Worm (Caenorhabditis elegans) whole organism, young adult: ENCODE measurements around the gene ZK112.4.
A peak's percentile ranks its signal among the peaks of the same experiment; 100 is the strongest.

Source experiments
- B0261.1 ChIP-seq: sonication (generic microtip); optimal IDR thresholded peaks from 2 replicates; lab custom pipeline; 2016; ENCODE audit warnings: mild to moderate bottlenecking, missing genetic modification characterization, moderate library complexity, missing compliant biosample characterization
- D2030.7 ChIP-seq: fragments of 200-800 bp; sonication (Bioruptor generic); IDR thresholded peaks from 2 replicates; pipeline ENCODE4 v1.3.6; 2022; ENCODE audit warnings: missing genetic modification reagents, missing genetic modification characterization, missing compliant biosample characterization
- F23B12.7 ChIP-seq: sonication (generic microtip); optimal IDR thresholded peaks from 2 replicates; lab custom pipeline; 2017; ENCODE audit warnings: missing genetic modification characterization, mild to moderate bottlenecking, missing compliant biosample characterization, antibody characterized with exemption, moderate library complexity; ENCODE audit not compliant: insufficient read depth
- F33H1.4 ChIP-seq: fragments of 200-800 bp; sonication (Bioruptor generic); IDR thresholded peaks from 2 replicates; pipeline ENCODE4 v1.3.6; 2022; ENCODE audit warnings: missing genetic modification reagents, missing genetic modification characterization, missing compliant biosample characterization
- F39B2.1 ChIP-seq: fragments of 200-800 bp; sonication (Bioruptor generic); IDR thresholded peaks from 2 replicates; pipeline ENCODE4 v1.3.6; 2022; ENCODE audit warnings: missing genetic modification reagents, missing genetic modification characterization, missing compliant biosample characterization
- F57A8.1 ChIP-seq: fragments of 200-800 bp; sonication (Bioruptor generic); optimal IDR thresholded peaks from 2 replicates; lab custom pipeline; 2018; ENCODE audit warnings: mild to moderate bottlenecking, missing genetic modification characterization, moderate library complexity, missing compliant biosample characterization
- T26A5.8 ChIP-seq: sonication (generic microtip); optimal IDR thresholded peaks from 2 replicates; lab custom pipeline; 2016; ENCODE audit warnings: missing genetic modification characterization, missing compliant biosample characterization
- Y79H2A.3 ChIP-seq: fragments of 200-800 bp; sonication (Bioruptor generic); conservative IDR thresholded peaks from 2 replicates; pipeline ENCODE4 v1.3.6; 2022; ENCODE audit warnings: missing genetic modification reagents, missing genetic modification characterization, missing compliant biosample characterization
- akir-1 ChIP-seq: fragments of 200-800 bp; sonication (Bioruptor generic); optimal IDR thresholded peaks from 2 replicates; lab custom pipeline; 2018; ENCODE audit warnings: mild to moderate bottlenecking, missing genetic modification characterization, moderate library complexity, missing compliant biosample characterization
- ama-1 ChIP-seq, 3 experiments: fragments of 150-350 bp in 1 of 3; sonication (generic microtip) in 2 of 3; optimal IDR thresholded peaks; 2 replicates each; lab custom pipeline; 2014 to 2018; ENCODE audit warnings: missing biosample characterization in 2 of 3, missing genetic modification characterization in 2 of 3, missing genetic modification reagents in 2 of 3
- aptf-2 ChIP-seq: fragments of 200-800 bp; sonication (Bioruptor generic); conservative IDR thresholded peaks from 2 replicates; pipeline ENCODE4 v1.3.6; 2022; ENCODE audit warnings: missing genetic modification reagents, missing genetic modification characterization, missing compliant biosample characterization
- atf-7 ChIP-seq: sonication (generic microtip); optimal IDR thresholded peaks from 2 replicates; lab custom pipeline; 2017; ENCODE audit warnings: mild to moderate bottlenecking, missing genetic modification characterization, missing compliant biosample characterization
- attf-3 ChIP-seq: fragments of 200-800 bp; sonication (Bioruptor generic); conservative IDR thresholded peaks from 2 replicates; pipeline ENCODE4 v1.3.6; 2022; ENCODE audit warnings: missing genetic modification reagents, missing genetic modification characterization, missing compliant biosample characterization
- attf-6 ChIP-seq: fragments of 200-800 bp; sonication (Bioruptor generic); IDR thresholded peaks from 2 replicates; pipeline ENCODE4 v1.3.6; 2022; ENCODE audit warnings: missing genetic modification reagents, missing genetic modification characterization, missing compliant biosample characterization
- bed-1 ChIP-seq: fragments of 200-800 bp; sonication (Bioruptor generic); IDR thresholded peaks from 2 replicates; pipeline ENCODE4 v1.3.6; 2022; ENCODE audit warnings: missing genetic modification reagents, missing genetic modification characterization, missing compliant biosample characterization
- bed-2 ChIP-seq: fragments of 200-800 bp; sonication (Bioruptor generic); IDR thresholded peaks from 2 replicates; pipeline ENCODE4 v1.3.6; 2022; ENCODE audit warnings: missing genetic modification reagents, missing genetic modification characterization, missing compliant biosample characterization
- ccch-3 ChIP-seq: fragments of 200-800 bp; sonication (Bioruptor generic); optimal IDR thresholded peaks from 2 replicates; lab custom pipeline; 2018; ENCODE audit warnings: mild to moderate bottlenecking, missing genetic modification characterization, missing compliant biosample characterization
- cebp-2 ChIP-seq: fragments of 200-800 bp; sonication (Bioruptor generic); IDR thresholded peaks from 2 replicates; pipeline ENCODE4 v1.3.6; 2022; ENCODE audit warnings: missing genetic modification characterization, missing compliant biosample characterization
- ceh-100 ChIP-seq: fragments of 200-800 bp; sonication (Bioruptor generic); IDR thresholded peaks from 2 replicates; pipeline ENCODE4 v1.3.6; 2022; ENCODE audit warnings: missing genetic modification reagents, missing genetic modification characterization, missing compliant biosample characterization
- ceh-27 ChIP-seq: fragments of 200-800 bp; sonication (Bioruptor generic); optimal IDR thresholded peaks from 2 replicates; lab custom pipeline; 2018; ENCODE audit warnings: mild to moderate bottlenecking, missing genetic modification characterization, moderate library complexity, missing compliant biosample characterization
- egrh-3 ChIP-seq: fragments of 200-800 bp; sonication (Bioruptor generic); IDR thresholded peaks from 2 replicates; pipeline ENCODE4 v1.3.6; 2022; ENCODE audit warnings: missing genetic modification reagents, missing genetic modification characterization, missing compliant biosample characterization
- gei-17 ChIP-seq: fragments of 200-800 bp; sonication (Bioruptor generic); optimal IDR thresholded peaks from 2 replicates; lab custom pipeline; 2018; ENCODE audit warnings: mild to moderate bottlenecking, missing genetic modification characterization, missing compliant biosample characterization
- hrde-1 ChIP-seq: sonication (generic microtip); optimal IDR thresholded peaks from 2 replicates; lab custom pipeline; 2016; ENCODE audit warnings: missing genetic modification characterization, mild to moderate bottlenecking, missing compliant biosample characterization, moderate library complexity, missing genotype, missing genetic modification reagents, borderline replicate concordance
- lag-1 ChIP-seq: fragments of 200-800 bp; sonication (Bioruptor generic); IDR thresholded peaks from 2 replicates; pipeline ENCODE4 v1.3.6; 2022; ENCODE audit warnings: missing genetic modification reagents, missing genetic modification characterization, missing compliant biosample characterization
- let-526 ChIP-seq: fragments of 200-800 bp; sonication (Bioruptor generic); IDR thresholded peaks from 2 replicates; pipeline ENCODE4 v1.3.6; 2022; ENCODE audit warnings: missing genetic modification reagents, missing genetic modification characterization, missing compliant biosample characterization
- lin-26 ChIP-seq: fragments of 200-800 bp; sonication (Bioruptor generic); IDR thresholded peaks from 2 replicates; pipeline ENCODE4 v1.3.6; 2022; ENCODE audit warnings: missing genetic modification reagents, missing genetic modification characterization, missing compliant biosample characterization
- lin-40 ChIP-seq: sonication (generic microtip); optimal IDR thresholded peaks from 2 replicates; lab custom pipeline; 2016; ENCODE audit warnings: missing genetic modification characterization, mild to moderate bottlenecking, missing compliant biosample characterization, missing genotype, missing genetic modification reagents
- lin-54 ChIP-seq: fragments of 200-800 bp; sonication (Bioruptor generic); optimal IDR thresholded peaks from 2 replicates; lab custom pipeline; 2018; ENCODE audit warnings: mild to moderate bottlenecking, missing genetic modification characterization, missing compliant biosample characterization
- madf-6 ChIP-seq: fragments of 200-800 bp; sonication (Bioruptor generic); IDR thresholded peaks from 2 replicates; pipeline ENCODE4 v1.3.6; 2022; ENCODE audit warnings: missing genetic modification reagents, missing genetic modification characterization, missing compliant biosample characterization
- mcd-1 ChIP-seq: fragments of 200-800 bp; sonication (Bioruptor generic); IDR thresholded peaks from 2 replicates; pipeline ENCODE4 v1.3.6; 2022; ENCODE audit warnings: missing genetic modification reagents, missing genetic modification characterization, missing compliant biosample characterization
- nfya-2 ChIP-seq: fragments of 200-800 bp; sonication (Bioruptor generic); IDR thresholded peaks from 2 replicates; pipeline ENCODE4 v1.3.6; 2022; ENCODE audit warnings: missing genetic modification reagents, missing genetic modification characterization, missing compliant biosample characterization
- nfyb-1 ChIP-seq: fragments of 200-800 bp; sonication (Bioruptor generic); IDR thresholded peaks from 2 replicates; pipeline ENCODE4 v1.3.6; 2022; ENCODE audit warnings: missing genetic modification reagents, missing genetic modification characterization, missing compliant biosample characterization
- nhr-120 ChIP-seq: fragments of 200-800 bp; sonication (Bioruptor generic); IDR thresholded peaks from 2 replicates; pipeline ENCODE4 v1.3.6; 2022; ENCODE audit warnings: missing genetic modification characterization, missing compliant biosample characterization
- nhr-80 ChIP-seq: sonication (generic microtip); optimal IDR thresholded peaks from 2 replicates; lab custom pipeline; 2016; ENCODE audit warnings: missing genetic modification characterization, missing compliant biosample characterization
- nhr-90 ChIP-seq: sonication (generic microtip); optimal IDR thresholded peaks from 2 replicates; lab custom pipeline; 2016; ENCODE audit warnings: missing genotype, mild to moderate bottlenecking, missing genetic modification characterization, missing compliant biosample characterization
- pha-4 ChIP-seq: fragments of 150-350 bp; sonication (generic microtip); optimal IDR thresholded peaks from 2 replicates; lab custom pipeline; 2014; ENCODE audit warnings: missing biosample characterization, missing genetic modification reagents, missing genetic modification characterization
- rpc-1 ChIP-seq, 2 experiments: fragments of 150-350 bp in 1 of 2; sonication (generic microtip) in 1 of 2; optimal IDR thresholded peaks; 2 replicates each; lab custom pipeline; 2014 to 2018; ENCODE audit warnings: missing biosample characterization in 1 of 2, missing genetic modification characterization in 1 of 2, missing genetic modification reagents in 1 of 2, missing genotype in 1 of 2
- snpc-3.4 ChIP-seq: sonication (generic microtip); optimal IDR thresholded peaks from 2 replicates; lab custom pipeline; 2017; ENCODE audit warnings: missing genetic modification characterization, mild to moderate bottlenecking, missing compliant biosample characterization, antibody characterized with exemption, moderate library complexity, missing genotype, missing genetic modification reagents
- somi-1 ChIP-seq: fragments of 200-800 bp; sonication (Bioruptor generic); optimal IDR thresholded peaks from 2 replicates; lab custom pipeline; 2018; ENCODE audit warnings: mild to moderate bottlenecking, missing genetic modification characterization, missing compliant biosample characterization
- tbp1 ChIP-seq: fragments of 200-800 bp; sonication (Bioruptor generic); optimal IDR thresholded peaks from 2 replicates; lab custom pipeline; 2018; ENCODE audit warnings: mild to moderate bottlenecking, missing genetic modification characterization, missing compliant biosample characterization
- unc-130 ChIP-seq: sonication (generic microtip); optimal IDR thresholded peaks from 2 replicates; lab custom pipeline; 2016; ENCODE audit warnings: missing genetic modification reagents, missing genetic modification characterization, missing compliant biosample characterization
- ztf-26 ChIP-seq: sonication (generic microtip); optimal IDR thresholded peaks from 2 replicates; lab custom pipeline; 2017; ENCODE audit warnings: missing genetic modification characterization, missing compliant biosample characterization

Gene ZK112.4

ce11 chrIII:7708815-7709214 lies 21.0 kb downstream of the ZK112.4 start:
- 0 out of 2 replicates have a peak, but pooled peaks have one; percentile 22 for TF ChIP-seq mcd-1 (GFP tag; lab: Robert Waterston, UW)
- TF ChIP-seq D2030.7 (GFP tag; lab: Robert Waterston, UW) = 0 out of 2 replicates have a peak, but pooled peaks have one; percentile 36
- TF ChIP-seq ceh-100 (GFP tag; lab: Robert Waterston, UW) = peak; percentile 69
- TF ChIP-seq attf-3 (GFP tag; lab: Robert Waterston, UW) = 0 out of 2 replicates have a peak, but pooled peaks have one; percentile 22

- TF ChIP-seq pha-4 (tag; lab: Kevin White, UChicago) (no peak), F23B12.7 (no peak), ceh-27 (GFP tag; lab: Kevin White, UChicago) (no peak), atf-7 (tag; lab: Kevin White, UChicago) (no peak), ztf-26 (tag; lab: Kevin White, UChicago) (no peak), lin-54 (GFP tag; lab: Kevin White, UChicago) (no peak), B0261.1 (no peak), ccch-3 (GFP tag; lab: Kevin White, UChicago) (no peak), nhr-90 (tag; lab: Kevin White, UChicago) (no peak), lin-40 (no peak), nhr-80 (no peak), nfya-2 (GFP tag; lab: Robert Waterston, UW) (no peak), ceh-100 (GFP tag; lab: Robert Waterston, UW) (no peak)
Measured at ce11 chrIII:7703474-7703873, 26.3 kb downstream of the ZK112.4 start.

- TF ChIP-seq Y79H2A.3 (GFP tag; lab: Robert Waterston, UW) (no peak), nhr-80 (no peak), rpc-1 (optimal IDR thresholded peaks at IDR 0.05; lab: Kevin White, UChicago) (no peak), rpc-1 (tag; optimal IDR thresholded peaks at IDR 0.05; lab: Kevin White, UChicago) (no peak), bed-1 (GFP tag; lab: Robert Waterston, UW) (no peak), snpc-3.4 (tag; lab: Kevin White, UChicago) (no peak), nfyb-1 (GFP tag; lab: Robert Waterston, UW) (no peak), nhr-120 (GFP tag; lab: Robert Waterston, UW) (no peak), F57A8.1 (no peak), lag-1 (GFP tag; lab: Robert Waterston, UW) (no peak), unc-130 (GFP tag; lab: Kevin White, UChicago) (no peak), gei-17 (GFP tag; lab: Kevin White, UChicago) (no peak), ama-1 (optimal IDR thresholded peaks at IDR 0.05; lab: Kevin White, UChicago) (no peak), ama-1 (GFP tag; optimal IDR thresholded peaks at IDR 0.05; lab: Kevin White, UChicago) (no peak), let-526 (GFP tag; lab: Robert Waterston, UW) (no peak), hrde-1 (no peak), madf-6 (GFP tag; lab: Robert Waterston, UW) (no peak), F39B2.1 (GFP tag; lab: Robert Waterston, UW) (no peak), cebp-2 (GFP tag; lab: Robert Waterston, UW) (no peak), tbp1 (GFP tag; lab: Kevin White, UChicago) (no peak)
Measured at ce11 chrIII:7694274-7694673, 35.5 kb downstream of the ZK112.4 start, which contains the start of gene C18H2.5. C18H2.5 (minus strand) TSS chrIII:7694374.

ce11 chrIII:7692287-7692686 lies 37.5 kb downstream of the ZK112.4 start:
- no peak for TF ChIP-seq F23B12.7
- no peak for TF ChIP-seq akir-1 (GFP tag; lab: Kevin White, UChicago)
- TF ChIP-seq lin-54 (GFP tag; lab: Kevin White, UChicago) = no peak
- TF ChIP-seq egrh-3 = no peak
- TF ChIP-seq somi-1 (GFP tag; lab: Kevin White, UChicago) = no peak
- TF ChIP-seq let-526 (GFP tag; lab: Robert Waterston, UW) = no peak
- TF ChIP-seq Y79H2A.3 (GFP tag; lab: Robert Waterston, UW) = no peak
- TF ChIP-seq aptf-2 = no peak
- TF ChIP-seq lin-26 (GFP tag; lab: Robert Waterston, UW) = no peak
- TF ChIP-seq lag-1 (GFP tag; lab: Robert Waterston, UW) = no peak
- TF ChIP-seq T26A5.8 (tag; lab: Kevin White, UChicago) = no peak
- no peak for TF ChIP-seq gei-17 (GFP tag; lab: Kevin White, UChicago)
- TF ChIP-seq attf-6 (GFP tag; lab: Robert Waterston, UW) = no peak
- TF ChIP-seq bed-2 = no peak
- TF ChIP-seq F33H1.4 (GFP tag; lab: Robert Waterston, UW) = no peak
- no peak for TF ChIP-seq nhr-80
